Worm (Caenorhabditis elegans) whole organism, early embryonic: ENCODE measurements around the gene F31F7.1.
A peak's percentile ranks its signal among the peaks of the same experiment; 100 is the strongest.

Experiments
- B0310.2 ChIP-seq: sonication (generic microtip); optimal IDR thresholded peaks from 2 replicates; lab custom pipeline; 2016; ENCODE audit warnings: mild to moderate bottlenecking, missing genetic modification characterization, missing compliant biosample characterization
- F13C5.2 ChIP-seq: sonication (generic microtip); optimal IDR thresholded peaks from 2 replicates; lab custom pipeline; 2017; ENCODE audit warnings: mild to moderate bottlenecking, missing genetic modification characterization, inconsistent platforms, missing compliant biosample characterization
- aly-1 ChIP-seq: sonication (generic microtip); optimal IDR thresholded peaks from 2 replicates; lab custom pipeline; 2016; ENCODE audit warnings: missing genetic modification characterization, missing compliant biosample characterization
- ama-1 ChIP-seq: fragments of 150-350 bp; optimal IDR thresholded peaks from 2 replicates; lab custom pipeline; 2014
- ceh-13 ChIP-seq: fragments of 200-800 bp; sonication (Bioruptor generic); optimal IDR thresholded peaks from 2 replicates; lab custom pipeline; 2018; ENCODE audit warnings: mild to moderate bottlenecking, missing genetic modification characterization, missing compliant biosample characterization
- ceh-36 ChIP-seq: sonication (generic microtip); optimal IDR thresholded peaks from 2 replicates; lab custom pipeline; 2016; ENCODE audit warnings: missing genetic modification characterization, inconsistent platforms, missing compliant biosample characterization
- ets-7 ChIP-seq: sonication (generic microtip); optimal IDR thresholded peaks from 2 replicates; lab custom pipeline; 2016; ENCODE audit warnings: missing genotype, missing genetic modification characterization, missing compliant biosample characterization
- flt-1 ChIP-seq: fragments of 200-800 bp; sonication (Bioruptor generic); IDR thresholded peaks from 2 replicates; pipeline ENCODE4 v1.3.6; 2022; ENCODE audit warnings: missing genetic modification characterization, missing compliant biosample characterization
- hmbx-1 ChIP-seq: sonication (generic microtip); optimal IDR thresholded peaks from 2 replicates; lab custom pipeline; 2016; ENCODE audit warnings: mild to moderate bottlenecking, missing genetic modification characterization, missing compliant biosample characterization
- hmg-4 ChIP-seq: fragments of 200-800 bp; sonication (Bioruptor generic); optimal IDR thresholded peaks from 2 replicates; lab custom pipeline; 2018; ENCODE audit warnings: mild to moderate bottlenecking, missing genetic modification characterization, missing compliant biosample characterization
- hnd-1 ChIP-seq: sonication (generic microtip); optimal IDR thresholded peaks from 2 replicates; lab custom pipeline; 2016; ENCODE audit warnings: missing genetic modification characterization, missing compliant biosample characterization
- pes-1 ChIP-seq: fragments of 200-800 bp; sonication (Bioruptor generic); IDR thresholded peaks from 2 replicates; pipeline ENCODE4 v1.3.6; 2022; ENCODE audit warnings: missing genetic modification reagents, missing genetic modification characterization, missing compliant biosample characterization
- scrt-1 ChIP-seq: fragments of 200-800 bp; sonication (Bioruptor generic); IDR thresholded peaks from 2 replicates; pipeline ENCODE4 v1.3.6; 2022; ENCODE audit warnings: missing genetic modification characterization, missing compliant biosample characterization
- sea-1 ChIP-seq: fragments of 200-800 bp; sonication (Bioruptor generic); conservative IDR thresholded peaks from 2 replicates; pipeline ENCODE4 v1.3.6; 2022; ENCODE audit warnings: missing genetic modification characterization, missing compliant biosample characterization
- tbx-11 ChIP-seq: fragments of 200-800 bp; sonication (Bioruptor generic); IDR thresholded peaks from 2 replicates; pipeline ENCODE4 v1.3.6; 2022; ENCODE audit warnings: missing genetic modification characterization, missing compliant biosample characterization
- tbx-37 ChIP-seq: fragments of 200-800 bp; sonication (Bioruptor generic); conservative IDR thresholded peaks from 2 replicates; pipeline ENCODE4 v1.3.6; 2022; ENCODE audit warnings: missing genetic modification reagents, missing genetic modification characterization, missing compliant biosample characterization
- tra-4 ChIP-seq: sonication (generic microtip); optimal IDR thresholded peaks from 2 replicates; lab custom pipeline; 2017; ENCODE audit warnings: missing genetic modification characterization, missing compliant biosample characterization

F31F7.1 gene

ce11 chrV:6229457-6229949 is 46.7 kb upstream of the F31F7.1 start:
- TF ChIP-seq F13C5.2 (no peak), tbx-37 (GFP tag; lab: Robert Waterston, UW) (no peak), ama-1 (lab: Kevin White, UChicago) (no peak), scrt-1 (no peak), hmbx-1 (tag; lab: Kevin White, UChicago) (no peak), tbx-11 (GFP tag; lab: Robert Waterston, UW) (no peak), hmg-4 (GFP tag; lab: Kevin White, UChicago) (no peak), hnd-1 (tag; lab: Kevin White, UChicago) (no peak), pes-1 (GFP tag; lab: Robert Waterston, UW) (no peak), tra-4 (tag; lab: Kevin White, UChicago) (no peak), ets-7 (tag; lab: Kevin White, UChicago) (no peak), B0310.2 (tag; lab: Kevin White, UChicago) (no peak), flt-1 (no peak), sea-1 (GFP tag; lab: Robert Waterston, UW) (no peak), ceh-13 (GFP tag; lab: Kevin White, UChicago) (no peak), ceh-36 (no peak)

ce11 chrV:6230629-6231229 is 45.5 kb upstream of the F31F7.1 start:
- TF ChIP-seq tra-4 (tag; lab: Kevin White, UChicago), result no peak
- TF ChIP-seq B0310.2 (tag; lab: Kevin White, UChicago), result no peak
- no peak for TF ChIP-seq F13C5.2
- no peak for TF ChIP-seq tbx-11 (GFP tag; lab: Robert Waterston, UW)
- TF ChIP-seq sea-1 (GFP tag; lab: Robert Waterston, UW), result no peak

- TF ChIP-seq ceh-13 (GFP tag; lab: Kevin White, UChicago) (no peak), pes-1 (GFP tag; lab: Robert Waterston, UW) (no peak), tbx-37 (GFP tag; lab: Robert Waterston, UW) (no peak), hmg-4 (GFP tag; lab: Kevin White, UChicago) (no peak), aly-1 (tag; lab: Kevin White, UChicago) (no peak), tra-4 (tag; lab: Kevin White, UChicago) (no peak), sea-1 (GFP tag; lab: Robert Waterston, UW) (no peak), ama-1 (lab: Kevin White, UChicago) (no peak), flt-1 (no peak), ceh-36 (no peak), B0310.2 (tag; lab: Kevin White, UChicago) (no peak), ets-7 (tag; lab: Kevin White, UChicago) (no peak)
Measured at ce11 chrV:6231902-6232340, 44.3 kb upstream of the F31F7.1 start.

- TF ChIP-seq pes-1 (GFP tag; lab: Robert Waterston, UW), result no peak
- TF ChIP-seq hnd-1 (tag; lab: Kevin White, UChicago), result no peak
- no peak for TF ChIP-seq ceh-13 (GFP tag; lab: Kevin White, UChicago)
- TF ChIP-seq ets-7 (tag; lab: Kevin White, UChicago), result no peak
- TF ChIP-seq scrt-1, result no peak
- TF ChIP-seq aly-1 (tag; lab: Kevin White, UChicago), result no peak
- TF ChIP-seq B0310.2 (tag; lab: Kevin White, UChicago), result no peak
- no peak for TF ChIP-seq F13C5.2
- TF ChIP-seq ceh-36, result no peak
- no peak for TF ChIP-seq flt-1
- no peak for TF ChIP-seq hmg-4 (GFP tag; lab: Kevin White, UChicago)
- no peak for TF ChIP-seq tbx-37 (GFP tag; lab: Robert Waterston, UW)
- TF ChIP-seq ama-1 (lab: Kevin White, UChicago), result no peak
- TF ChIP-seq sea-1 (GFP tag; lab: Robert Waterston, UW), result no peak
- TF ChIP-seq tra-4 (tag; lab: Kevin White, UChicago), result no peak
- no peak for TF ChIP-seq hmbx-1 (tag; lab: Kevin White, UChicago)
- no peak for TF ChIP-seq tbx-11 (GFP tag; lab: Robert Waterston, UW)
Measured at ce11 chrV:6232886-6233285, 43.4 kb upstream of the F31F7.1 start.

- TF ChIP-seq hmg-4 (GFP tag; lab: Kevin White, UChicago) (peak; percentile 17), tbx-37 (GFP tag; lab: Robert Waterston, UW) (0 out of 2 replicates have a peak, but pooled peaks have one; percentile 18), ceh-13 (GFP tag; lab: Kevin White, UChicago) (no peak)
Measured at ce11 chrV:6233952-6234351, 42.3 kb upstream of the F31F7.1 start.

- TF ChIP-seq hnd-1 (tag; lab: Kevin White, UChicago), result no peak
- TF ChIP-seq hmbx-1 (tag; lab: Kevin White, UChicago), result no peak
- TF ChIP-seq B0310.2 (tag; lab: Kevin White, UChicago), result no peak
- TF ChIP-seq pes-1 (GFP tag; lab: Robert Waterston, UW), result no peak
- TF ChIP-seq tra-4 (tag; lab: Kevin White, UChicago), result no peak
- TF ChIP-seq scrt-1, result no peak
- TF ChIP-seq aly-1 (tag; lab: Kevin White, UChicago), result no peak
- TF ChIP-seq ceh-36, result no peak
- no peak for TF ChIP-seq tbx-37 (GFP tag; lab: Robert Waterston, UW)
- TF ChIP-seq F13C5.2, result no peak
- TF ChIP-seq tbx-11 (GFP tag; lab: Robert Waterston, UW), result no peak
- TF ChIP-seq sea-1 (GFP tag; lab: Robert Waterston, UW), result no peak
- no peak for TF ChIP-seq hmg-4 (GFP tag; lab: Kevin White, UChicago)
- TF ChIP-seq flt-1, result no peak
- no peak for TF ChIP-seq ama-1 (lab: Kevin White, UChicago)
- no peak for TF ChIP-seq ceh-13 (GFP tag; lab: Kevin White, UChicago)
- TF ChIP-seq ets-7 (tag; lab: Kevin White, UChicago), result no peak
Measured at ce11 chrV:6234876-6235275, 41.4 kb upstream of the F31F7.1 start, which contains the start of gene K08B12.3. K08B12.3 (plus strand) TSS chrV:6235176.

ce11 chrV:6238347-6238746 is 37.9 kb upstream of the F31F7.1 start:
- TF ChIP-seq ceh-36, result no peak
- TF ChIP-seq aly-1 (tag; lab: Kevin White, UChicago), result no peak
- TF ChIP-seq ama-1 (lab: Kevin White, UChicago), result no peak
- TF ChIP-seq tra-4 (tag; lab: Kevin White, UChicago), result no peak
- TF ChIP-seq ceh-13 (GFP tag; lab: Kevin White, UChicago), result no peak
- no peak for TF ChIP-seq B0310.2 (tag; lab: Kevin White, UChicago)
- no peak for TF ChIP-seq F13C5.2
- no peak for TF ChIP-seq ets-7 (tag; lab: Kevin White, UChicago)
- no peak for TF ChIP-seq sea-1 (GFP tag; lab: Robert Waterston, UW)
- TF ChIP-seq flt-1, result no peak
- TF ChIP-seq hmg-4 (GFP tag; lab: Kevin White, UChicago), result no peak
